Worm (Caenorhabditis elegans): Measurements from ENCODE around the gene T07A5.7.

ce11 chrIII:10337508-10338166 lies 26.7 kb upstream of the T07A5.7 start, which contains the start of gene ttr-15:
- TF ChIP-seq lsy-2 (tag; optimal IDR thresholded peaks at IDR 0.05) (no peak), unc-120 (tag; optimal IDR thresholded peaks at IDR 0.05; ENCODE audit: poor library complexity, severe bottlenecking) (no peak), sptf-1 (tag; optimal IDR thresholded peaks at IDR 0.05) (no peak), M03D4.4 (tag; optimal IDR thresholded peaks at IDR 0.05) (no peak), mab-5 (tag; optimal IDR thresholded peaks at IDR 0.05) (no peak), pha-4 (tag; optimal IDR thresholded peaks at IDR 0.05) (no peak), nhr-237 (tag; optimal IDR thresholded peaks at IDR 0.05) (no peak), ces-1 (GFP tag; optimal IDR thresholded peaks at IDR 0.05) (no peak), elt-1 (tag; optimal IDR thresholded peaks at IDR 0.05; ENCODE audit: borderline replicate concordance, insufficient read depth) (no peak)
